Fruit fly (Drosophila melanogaster) whole organism, embryonic: Measurements from ENCODE around the gene CG7694.

Experiments
- Antp ChIP-seq: fragments of 200-800 bp; sonication (Bioruptor generic); optimal IDR thresholded peaks from 3 replicates; lab custom pipeline; 2016; ENCODE audit warnings: missing biosample characterization, missing genetic modification characterization
- CG10543 ChIP-seq: fragments of 200-800 bp; sonication (Bioruptor generic); optimal IDR thresholded peaks from 3 replicates; lab custom pipeline; 2017; ENCODE audit warnings: missing biosample characterization, mild to moderate bottlenecking, missing genetic modification characterization, moderate library complexity
- CG12104 ChIP-seq: fragments of 200-800 bp; sonication (Bioruptor generic); optimal IDR thresholded peaks from 3 replicates; lab custom pipeline; 2016; ENCODE audit warnings: missing biosample characterization, missing genetic modification characterization
- CG12236 ChIP-seq: fragments of 200-800 bp; sonication (Bioruptor generic); optimal IDR thresholded peaks from 2 replicates; lab custom pipeline; 2016; ENCODE audit warnings: missing biosample characterization, missing genetic modification characterization
- CG13287 ChIP-seq: fragments of 200-800 bp; sonication (Bioruptor generic); IDR thresholded peaks from 2 replicates; pipeline ENCODE4 v1.3.6; 2022; ENCODE audit warnings: missing biosample characterization, missing genetic modification characterization; ENCODE audit not compliant: partially characterized antibody
- CG13775 ChIP-seq: fragments of 200-800 bp; sonication (Bioruptor generic); optimal IDR thresholded peaks from 3 replicates; lab custom pipeline; 2017; ENCODE audit warnings: missing biosample characterization, mild to moderate bottlenecking, missing genetic modification characterization
- CG14667 ChIP-seq: fragments of 200-800 bp; sonication (Bioruptor generic); IDR thresholded peaks from 2 replicates; pipeline ENCODE4 v1.3.6; 2022; ENCODE audit warnings: missing biosample characterization, missing genetic modification characterization
- CG15601 ChIP-seq: fragments of 200-800 bp; sonication (Bioruptor generic); optimal IDR thresholded peaks from 3 replicates; lab custom pipeline; 2019; ENCODE audit warnings: missing biosample characterization, mild to moderate bottlenecking, missing genetic modification characterization, moderate library complexity
- CG17186 ChIP-seq: fragments of 200-800 bp; sonication (Bioruptor generic); optimal IDR thresholded peaks from 3 replicates; lab custom pipeline; 2017; ENCODE audit warnings: missing biosample characterization, missing genetic modification reagents, missing genetic modification characterization
- CG17912 ChIP-seq: fragments of 200-800 bp; sonication (Bioruptor generic); optimal IDR thresholded peaks from 2 replicates; lab custom pipeline; 2018; ENCODE audit warnings: missing biosample characterization, mild to moderate bottlenecking, missing genetic modification characterization
- CG18599 ChIP-seq: fragments of 200-800 bp; sonication (Bioruptor generic); optimal IDR thresholded peaks from 3 replicates; lab custom pipeline; 2017; ENCODE audit warnings: missing biosample characterization, missing genetic modification characterization, mild to moderate bottlenecking, moderate library complexity, missing genetic modification reagents
- CG30403 ChIP-seq: fragments of 200-800 bp; sonication (Bioruptor generic); optimal IDR thresholded peaks from 3 replicates; lab custom pipeline; 2016; ENCODE audit warnings: missing biosample characterization, missing genetic modification characterization
- CG31388 ChIP-seq: fragments of 200-800 bp; sonication (Bioruptor generic); optimal IDR thresholded peaks from 2 replicates; lab custom pipeline; 2016; ENCODE audit warnings: missing biosample characterization, missing genetic modification characterization
- CG31441 ChIP-seq: fragments of 200-800 bp; sonication (Bioruptor generic); IDR thresholded peaks from 2 replicates; pipeline ENCODE4 v1.3.6; 2022; ENCODE audit warnings: missing biosample characterization, missing genetic modification characterization
- CG34224 ChIP-seq: fragments of 200-800 bp; sonication (Bioruptor generic); IDR thresholded peaks from 3 replicates; pipeline ENCODE4 v1.3.6; 2022; ENCODE audit warnings: missing biosample characterization, missing genetic modification characterization; ENCODE audit not compliant: partially characterized antibody
- CG3726 ChIP-seq: fragments of 200-800 bp; sonication (Bioruptor generic); IDR thresholded peaks from 3 replicates; pipeline ENCODE4, ENCODE4 v1.3.6; 2022; ENCODE audit warnings: missing biosample characterization, missing genetic modification characterization
- CG4360 ChIP-seq: fragments of 200-800 bp; sonication (Bioruptor generic); IDR thresholded peaks from 2 replicates; pipeline ENCODE4 v1.3.6; 2022; ENCODE audit warnings: missing biosample characterization, missing genetic modification characterization
- CG43689 ChIP-seq: fragments of 200-800 bp; sonication (Bioruptor generic); IDR thresholded peaks from 2 replicates; pipeline ENCODE4 v1.3.6; 2022; ENCODE audit warnings: missing biosample characterization, missing genetic modification characterization
- CG4617 ChIP-seq: fragments of 200-800 bp; sonication (Bioruptor generic); optimal IDR thresholded peaks from 3 replicates; lab custom pipeline; 2016; ENCODE audit warnings: missing biosample characterization, missing genetic modification characterization, borderline replicate concordance
- CG4730 ChIP-seq: fragments of 200-800 bp; sonication (Bioruptor generic); IDR thresholded peaks from 2 replicates; pipeline ENCODE4 v1.3.6; 2022; ENCODE audit warnings: missing biosample characterization, missing genetic modification characterization
- CG5180 ChIP-seq: fragments of 200-800 bp; sonication (Bioruptor generic); optimal IDR thresholded peaks from 3 replicates; lab custom pipeline; 2017; ENCODE audit warnings: missing biosample characterization, missing genetic modification characterization, mild to moderate bottlenecking, moderate library complexity, missing genetic modification reagents
- CG8359 ChIP-seq: fragments of 200-800 bp; sonication (Bioruptor generic); optimal IDR thresholded peaks from 2 replicates; lab custom pipeline; 2017; ENCODE audit warnings: missing biosample characterization, mild to moderate bottlenecking, missing genetic modification characterization, borderline replicate concordance
- CG9876 ChIP-seq: fragments of 200-800 bp; sonication (Bioruptor generic); optimal IDR thresholded peaks from 2 replicates; lab custom pipeline; 2016; ENCODE audit warnings: missing biosample characterization, missing genetic modification characterization
- Ets97D ChIP-seq: fragments of 200-800 bp; sonication (Bioruptor generic); optimal IDR thresholded peaks from 3 replicates; lab custom pipeline; 2016; ENCODE audit warnings: missing biosample characterization, missing genetic modification characterization
- Fer2 ChIP-seq: fragments of 200-800 bp; sonication (Bioruptor generic); optimal IDR thresholded peaks from 2 replicates; lab custom pipeline; 2018; ENCODE audit warnings: missing biosample characterization, mild to moderate bottlenecking, missing genetic modification characterization, moderate library complexity
- H15 ChIP-seq: fragments of 200-800 bp; sonication (Bioruptor generic); IDR thresholded peaks from 3 replicates; pipeline ENCODE4 v1.3.6; 2022; ENCODE audit warnings: missing biosample characterization, missing genetic modification characterization
- HLH3B ChIP-seq: fragments of 200-800 bp; sonication (Bioruptor generic); IDR thresholded peaks from 2 replicates; pipeline ENCODE4 v1.3.6; 2022; ENCODE audit warnings: missing biosample characterization, missing genetic modification characterization
- Hmr ChIP-seq: fragments of 200-800 bp; sonication (Bioruptor generic); optimal IDR thresholded peaks from 3 replicates; lab custom pipeline; 2017; ENCODE audit warnings: mild to moderate bottlenecking, missing biosample characterization, missing genetic modification reagents, missing genetic modification characterization
- Kr ChIP-seq: fragments of 200-800 bp; sonication (Bioruptor generic); optimal IDR thresholded peaks from 2 replicates; lab custom pipeline; 2017; ENCODE audit warnings: missing biosample characterization, mild to moderate bottlenecking, missing genetic modification characterization
- Optix ChIP-seq: fragments of 200-800 bp; sonication (Bioruptor generic); IDR thresholded peaks from 3 replicates; pipeline ENCODE4 v1.3.6; 2022; ENCODE audit warnings: missing biosample characterization, missing genetic modification characterization
- Pdp1 ChIP-seq, 2 experiments: fragments of 200-800 bp; sonication (Bioruptor generic); optimal IDR thresholded peaks; 3 replicates each; lab custom pipeline; 2016; ENCODE audit warnings: missing biosample characterization in 2 of 2, missing genetic modification characterization in 2 of 2, mild to moderate bottlenecking in 1 of 2, moderate library complexity in 1 of 2
- Ptx1 ChIP-seq: fragments of 200-800 bp; sonication (Bioruptor generic); IDR thresholded peaks from 2 replicates; pipeline ENCODE4 v1.3.6; 2022; ENCODE audit warnings: missing biosample characterization, missing genetic modification characterization
- Ravus ChIP-seq: fragments of 200-800 bp; sonication (Bioruptor generic); IDR thresholded peaks from 2 replicates; pipeline ENCODE4 v1.3.6; 2022; ENCODE audit warnings: missing biosample characterization, missing genetic modification characterization
- Ssrp ChIP-seq: fragments of 200-800 bp; sonication (Bioruptor generic); optimal IDR thresholded peaks from 2 replicates; lab custom pipeline; 2018; ENCODE audit warnings: missing biosample characterization, mild to moderate bottlenecking, missing genetic modification characterization, moderate library complexity
- YL-1 ChIP-seq: fragments of 200-800 bp; sonication (Bioruptor generic); optimal IDR thresholded peaks from 3 replicates; lab custom pipeline; 2017; ENCODE audit warnings: missing biosample characterization, mild to moderate bottlenecking, missing genetic modification characterization
- ab ChIP-seq: fragments of 200-800 bp; sonication (Bioruptor generic); optimal IDR thresholded peaks from 2 replicates; lab custom pipeline; 2016; ENCODE audit warnings: missing biosample characterization, missing genetic modification characterization
- az2 ChIP-seq: fragments of 200-800 bp; sonication (Bioruptor generic); optimal IDR thresholded peaks from 3 replicates; lab custom pipeline; 2016; ENCODE audit warnings: missing biosample characterization, missing genetic modification characterization
- cad ChIP-seq: fragments of >200 bp; optimal IDR thresholded peaks from 2 replicates; lab custom pipeline; 2017; ENCODE audit warnings: missing biosample characterization, missing genetic modification characterization
- caup ChIP-seq: fragments of 200-800 bp; sonication (Bioruptor generic); optimal IDR thresholded peaks from 3 replicates; lab custom pipeline; 2017; ENCODE audit warnings: missing biosample characterization, mild to moderate bottlenecking, missing genetic modification characterization, moderate library complexity; ENCODE audit not compliant: severe bottlenecking
- da ChIP-seq: fragments of 200-800 bp; sonication (Bioruptor generic); optimal IDR thresholded peaks from 2 replicates; lab custom pipeline; 2016; ENCODE audit warnings: missing biosample characterization, missing genetic modification characterization
- dmrt11E ChIP-seq: fragments of 200-800 bp; sonication (Bioruptor generic); optimal IDR thresholded peaks from 3 replicates; lab custom pipeline; 2018; ENCODE audit warnings: missing biosample characterization, mild to moderate bottlenecking, missing genetic modification characterization, moderate library complexity
- ems ChIP-seq: fragments of 200-800 bp; sonication (Bioruptor generic); optimal IDR thresholded peaks from 3 replicates; lab custom pipeline; 2016; ENCODE audit warnings: missing biosample characterization, missing genetic modification characterization
- grn ChIP-seq: fragments of 200-800 bp; sonication (Bioruptor generic); optimal IDR thresholded peaks from 3 replicates; lab custom pipeline; 2017; ENCODE audit warnings: missing biosample characterization, missing genetic modification characterization
- h ChIP-seq: fragments of >200 bp; optimal IDR thresholded peaks from 2 replicates; lab custom pipeline; 2017
- hb ChIP-seq: fragments of 200-800 bp; sonication (Bioruptor generic); IDR thresholded peaks from 3 replicates; pipeline ENCODE4 v1.3.6; 2022; ENCODE audit warnings: missing biosample characterization, missing genetic modification characterization; ENCODE audit not compliant: partially characterized antibody
- insv ChIP-seq, 2 experiments: fragments of 200-800 bp; sonication (Bioruptor generic); optimal IDR thresholded peaks; 3 replicates each; lab custom pipeline; 2016 to 2018; ENCODE audit warnings: missing biosample characterization in 2 of 2, missing genetic modification characterization in 2 of 2
- mirr ChIP-seq: fragments of 200-800 bp; sonication (Bioruptor generic); optimal IDR thresholded peaks from 3 replicates; lab custom pipeline; 2018; ENCODE audit warnings: missing biosample characterization, mild to moderate bottlenecking, missing genetic modification characterization
- ro ChIP-seq: fragments of 200-800 bp; sonication (Bioruptor generic); IDR thresholded peaks from 2 replicates; pipeline ENCODE4 v1.3.6; 2022; ENCODE audit warnings: missing biosample characterization, missing genetic modification characterization
- slbo ChIP-seq: fragments of 200-800 bp; sonication (Bioruptor generic); IDR thresholded peaks from 2 replicates; pipeline ENCODE4 v1.3.6; 2022; ENCODE audit warnings: missing biosample characterization, missing genetic modification characterization
- tio ChIP-seq: fragments of 200-800 bp; sonication (Bioruptor generic); optimal IDR thresholded peaks from 2 replicates; lab custom pipeline; 2017; ENCODE audit warnings: missing biosample characterization, missing genetic modification characterization, inconsistent platforms
- ttk ChIP-seq: fragments of 200-800 bp; sonication (Bioruptor generic); IDR thresholded peaks from 2 replicates; pipeline ENCODE4 v2.1.2; 2022; ENCODE audit warnings: missing biosample characterization, missing genetic modification characterization

Gene CG7694

dm6 chr3R:18585259-18585858 lies 12.5 kb downstream of the CG7694 start (continued):
- TF ChIP-seq caup (GFP tag; lab: Kevin White, UChicago) (peak; percentile 33), cad (GFP tag; lab: Kevin White, UChicago) (no peak), CG4360 (GFP tag; lab: Robert Waterston, UW) (no peak), Ssrp (tag; lab: Kevin White, UChicago) (no peak), ab (no peak), CG10543 (peak; percentile 51), CG12104 (GFP tag; lab: Kevin White, UChicago) (no peak), slbo (GFP tag; lab: Robert Waterston, UW) (peak; percentile 51), da (GFP tag; lab: Kevin White, UChicago) (no peak), CG13287 (GFP tag; lab: Robert Waterston, UW) (peak; percentile 50; the same call in 1 of the 2 replicates), CG34224 (GFP tag; lab: Robert Waterston, UW) (peak; percentile 64), mirr (GFP tag; lab: Kevin White, UChicago) (peak; percentile 55), CG4617 (GFP tag; lab: Kevin White, UChicago) (no peak), grn (GFP tag; lab: Kevin White, UChicago) (peak; percentile 43), CG9876 (no peak), CG17912 (GFP tag; lab: Kevin White, UChicago) (no peak), h (lab: Kevin White, UChicago) (no peak), az2 (no peak), Ptx1 (GFP tag; lab: Robert Waterston, UW) (no peak), ttk (GFP tag; lab: Robert Waterston, UW) (no peak), Fer2 (tag; lab: Kevin White, UChicago) (no peak), CG3726 (GFP tag; lab: Robert Waterston, UW) (no peak), HLH3B (GFP tag; lab: Robert Waterston, UW) (no peak), CG18599 (GFP tag; lab: Kevin White, UChicago) (no peak), Ravus (GFP tag; lab: Robert Waterston, UW) (no peak), Hmr (no peak), Antp (GFP tag; lab: Kevin White, UChicago) (no peak), CG43689 (no peak), Pdp1 (GFP tag; optimal IDR thresholded peaks at IDR 0.05; lab: Kevin White, UChicago) (peak in 1 of 2 experiments; percentile 41), CG14667 (no peak), CG30403 (GFP tag; lab: Kevin White, UChicago) (no peak), CG31388 (GFP tag; lab: Kevin White, UChicago) (no peak), CG8359 (GFP tag; lab: Kevin White, UChicago) (no peak), CG15601 (peak; percentile 28), CG31441 (GFP tag; lab: Robert Waterston, UW) (no peak), hb (no peak), dmrt11E (no peak), insv (GFP tag; optimal IDR thresholded peaks at IDR 0.05; lab: Kevin White, UChicago) (no peak), tio (GFP tag; lab: Kevin White, UChicago) (no peak), CG4730 (GFP tag; lab: Robert Waterston, UW) (no peak), Kr (no peak), YL-1 (GFP tag; lab: Kevin White, UChicago) (no peak), H15 (no peak), CG12236 (GFP tag; lab: Kevin White, UChicago) (no peak), Optix (GFP tag; lab: Robert Waterston, UW) (no peak), ems (GFP tag; lab: Kevin White, UChicago) (no peak), CG13775 (GFP tag; lab: Kevin White, UChicago) (no peak), CG17186 (GFP tag; lab: Kevin White, UChicago) (no peak), ro (no peak), Ets97D (no peak), CG5180 (GFP tag; lab: Kevin White, UChicago) (no peak)
